Fruit fly (Drosophila melanogaster): Measurements from ENCODE around the gene Roc1b.

DNA sequence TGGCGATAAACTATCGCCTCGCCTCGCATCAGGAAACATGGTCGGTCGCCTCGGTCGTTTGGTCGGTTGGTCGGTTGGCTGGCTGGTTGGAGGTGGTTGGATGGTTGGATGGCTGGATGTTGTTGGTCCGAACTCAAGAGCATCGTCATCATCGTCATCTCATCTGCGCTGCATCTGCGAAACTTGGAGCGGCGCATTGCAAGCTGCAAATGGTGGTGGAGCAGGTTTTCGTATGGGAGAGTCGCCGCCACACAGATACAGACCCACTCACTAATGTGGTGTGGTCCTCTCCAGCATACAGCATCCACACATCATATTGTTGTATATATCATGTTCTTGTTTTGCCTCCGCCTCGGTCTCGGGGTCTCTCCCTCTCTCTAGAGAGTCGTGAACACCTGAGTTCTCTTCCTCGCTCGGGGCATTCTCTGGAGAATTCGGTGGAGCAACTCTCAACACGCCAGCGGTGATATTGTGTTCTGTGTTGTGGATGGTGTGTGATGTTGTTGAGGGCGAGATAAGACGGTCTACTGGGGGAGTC is 34.9 kb downstream of the Roc1b start, which contains the start of gene trh:
- TF ChIP-seq ttk (optimal IDR thresholded peaks at IDR 0.05) (no peak), psq (optimal IDR thresholded peaks at IDR 0.05) (no peak), h (optimal IDR thresholded peaks at IDR 0.05) (no peak), Sin3A (optimal IDR thresholded peaks at IDR 0.05) (no peak), insv (optimal IDR thresholded peaks at IDR 0.05) (no peak)
